Worm (Caenorhabditis elegans) whole organism, young adult: ENCODE measurements around the gene C50D2.2.

Experiments used
- B0019.2 ChIP-seq: fragments of 200-800 bp; sonication (Bioruptor generic); conservative IDR thresholded peaks from 2 replicates; pipeline ENCODE4 v1.3.6; 2022; ENCODE audit warnings: missing genetic modification reagents, missing genetic modification characterization, missing compliant biosample characterization
- B0336.3 ChIP-seq: fragments of 200-800 bp; sonication (Bioruptor generic); IDR thresholded peaks from 2 replicates; pipeline ENCODE4 v1.3.6; 2022; ENCODE audit warnings: missing genetic modification characterization, missing compliant biosample characterization
- F10E7.11 ChIP-seq: sonication (generic microtip); optimal IDR thresholded peaks from 2 replicates; lab custom pipeline; 2017; ENCODE audit warnings: mild to moderate bottlenecking, missing genetic modification characterization, moderate library complexity, missing compliant biosample characterization
- F22D6.2 ChIP-seq: sonication (generic microtip); optimal IDR thresholded peaks from 2 replicates; lab custom pipeline; 2016; ENCODE audit warnings: mild to moderate bottlenecking, missing genetic modification characterization, missing compliant biosample characterization
- K11D2.4 ChIP-seq: fragments of 200-800 bp; sonication (Bioruptor generic); IDR thresholded peaks from 2 replicates; pipeline ENCODE4 v1.3.6; 2022; ENCODE audit warnings: missing genetic modification reagents, missing genetic modification characterization, missing compliant biosample characterization
- T07F8.4 ChIP-seq: sonication (generic microtip); optimal IDR thresholded peaks from 2 replicates; lab custom pipeline; 2016; ENCODE audit warnings: mild to moderate bottlenecking, missing genetic modification characterization, moderate library complexity, missing compliant biosample characterization
- Y53F4B.3 ChIP-seq: fragments of 200-800 bp; sonication (Bioruptor generic); IDR thresholded peaks from 2 replicates; pipeline ENCODE4 v1.3.6; 2022; ENCODE audit warnings: missing genetic modification reagents, missing genetic modification characterization, missing compliant biosample characterization
- ccch-3 ChIP-seq: fragments of 200-800 bp; sonication (Bioruptor generic); optimal IDR thresholded peaks from 2 replicates; lab custom pipeline; 2018; ENCODE audit warnings: mild to moderate bottlenecking, missing genetic modification characterization, missing compliant biosample characterization
- ceh-100 ChIP-seq: fragments of 200-800 bp; sonication (Bioruptor generic); IDR thresholded peaks from 2 replicates; pipeline ENCODE4 v1.3.6; 2022; ENCODE audit warnings: missing genetic modification reagents, missing genetic modification characterization, missing compliant biosample characterization
- ceh-79 ChIP-seq: sonication (generic microtip); optimal IDR thresholded peaks from 2 replicates; lab custom pipeline; 2017; ENCODE audit warnings: mild to moderate bottlenecking, missing genetic modification characterization, missing compliant biosample characterization
- ceh-91 ChIP-seq: fragments of 200-800 bp; sonication (Bioruptor generic); IDR thresholded peaks from 2 replicates; pipeline ENCODE4 v1.3.6; 2022; ENCODE audit warnings: missing genetic modification reagents, missing genetic modification characterization, missing compliant biosample characterization
- dox-1 ChIP-seq: fragments of 200-800 bp; sonication (Bioruptor generic); IDR thresholded peaks from 2 replicates; pipeline ENCODE4 v1.3.6; 2022; ENCODE audit warnings: missing genetic modification reagents, missing genetic modification characterization, missing compliant biosample characterization
- egrh-3 ChIP-seq: fragments of 200-800 bp; sonication (Bioruptor generic); IDR thresholded peaks from 2 replicates; pipeline ENCODE4 v1.3.6; 2022; ENCODE audit warnings: missing genetic modification reagents, missing genetic modification characterization, missing compliant biosample characterization
- ekl-4 ChIP-seq: fragments of 200-800 bp; sonication (Bioruptor generic); IDR thresholded peaks from 2 replicates; pipeline ENCODE4 v1.3.6; 2022; ENCODE audit warnings: missing genetic modification reagents, missing genetic modification characterization, missing compliant biosample characterization
- gei-17 ChIP-seq: fragments of 200-800 bp; sonication (Bioruptor generic); optimal IDR thresholded peaks from 2 replicates; lab custom pipeline; 2018; ENCODE audit warnings: mild to moderate bottlenecking, missing genetic modification characterization, missing compliant biosample characterization
- lag-1 ChIP-seq: fragments of 200-800 bp; sonication (Bioruptor generic); IDR thresholded peaks from 2 replicates; pipeline ENCODE4 v1.3.6; 2022; ENCODE audit warnings: missing genetic modification reagents, missing genetic modification characterization, missing compliant biosample characterization
- let-607 ChIP-seq, 2 experiments: fragments of 200-800 bp in 1 of 2; sonication (Bioruptor generic) in 1 of 2; sonication (generic microtip) in 1 of 2; optimal IDR thresholded peaks; 2 replicates each; lab custom pipeline; 2016 to 2018; ENCODE audit warnings: mild to moderate bottlenecking in 2 of 2, missing compliant biosample characterization in 2 of 2, missing genetic modification characterization in 2 of 2, moderate library complexity in 2 of 2, missing genotype in 1 of 2
- lin-26 ChIP-seq: fragments of 200-800 bp; sonication (Bioruptor generic); IDR thresholded peaks from 2 replicates; pipeline ENCODE4 v1.3.6; 2022; ENCODE audit warnings: missing genetic modification reagents, missing genetic modification characterization, missing compliant biosample characterization
- lsy-27 ChIP-seq: sonication (generic microtip); optimal IDR thresholded peaks from 2 replicates; lab custom pipeline; 2017; ENCODE audit warnings: missing genetic modification characterization, mild to moderate bottlenecking, missing compliant biosample characterization, antibody characterized with exemption, missing genotype, borderline replicate concordance; ENCODE audit not compliant: insufficient read depth
- mcd-1 ChIP-seq: fragments of 200-800 bp; sonication (Bioruptor generic); IDR thresholded peaks from 2 replicates; pipeline ENCODE4 v1.3.6; 2022; ENCODE audit warnings: missing genetic modification reagents, missing genetic modification characterization, missing compliant biosample characterization
- mxl-1 ChIP-seq: sonication (generic microtip); optimal IDR thresholded peaks from 2 replicates; lab custom pipeline; 2016; ENCODE audit warnings: missing genetic modification characterization, missing compliant biosample characterization
- nhr-120 ChIP-seq: fragments of 200-800 bp; sonication (Bioruptor generic); IDR thresholded peaks from 2 replicates; pipeline ENCODE4 v1.3.6; 2022; ENCODE audit warnings: missing genetic modification characterization, missing compliant biosample characterization
- nhr-179 ChIP-seq: sonication (generic microtip); optimal IDR thresholded peaks from 2 replicates; lab custom pipeline; 2016; ENCODE audit warnings: mild to moderate bottlenecking, missing genetic modification characterization, missing compliant biosample characterization
- pha-4 ChIP-seq: fragments of 150-350 bp; sonication (generic microtip); optimal IDR thresholded peaks from 2 replicates; lab custom pipeline; 2014; ENCODE audit warnings: missing biosample characterization, missing genetic modification reagents, missing genetic modification characterization
- rec-8 ChIP-seq, 2 experiments: sonication (generic microtip); optimal IDR thresholded peaks; 2 replicates each; lab custom pipeline; 2016; ENCODE audit warnings: mild to moderate bottlenecking in 2 of 2, missing genetic modification characterization in 2 of 2, missing genetic modification reagents in 2 of 2, missing genotype in 2 of 2, missing biosample characterization in 1 of 2, missing compliant biosample characterization in 1 of 2, moderate library complexity in 1 of 2
- sea-2 ChIP-seq: fragments of 200-800 bp; sonication (Bioruptor generic); IDR thresholded peaks from 2 replicates; pipeline ENCODE4 v1.3.6; 2022; ENCODE audit warnings: missing genetic modification characterization, missing compliant biosample characterization
- somi-1 ChIP-seq: fragments of 200-800 bp; sonication (Bioruptor generic); optimal IDR thresholded peaks from 2 replicates; lab custom pipeline; 2018; ENCODE audit warnings: mild to moderate bottlenecking, missing genetic modification characterization, missing compliant biosample characterization
- sptf-2 ChIP-seq: fragments of 200-800 bp; sonication (Bioruptor generic); optimal IDR thresholded peaks from 2 replicates; lab custom pipeline; 2018; ENCODE audit warnings: mild to moderate bottlenecking, missing genetic modification characterization, missing compliant biosample characterization
- xnd-1 ChIP-seq: sonication (generic microtip); optimal IDR thresholded peaks from 2 replicates; lab custom pipeline; 2016; ENCODE audit warnings: missing genotype, missing genetic modification reagents, missing genetic modification characterization, missing compliant biosample characterization
- zfh-2 ChIP-seq: fragments of 200-800 bp; sonication (Bioruptor generic); conservative IDR thresholded peaks from 2 replicates; pipeline ENCODE4 v1.3.6; 2022; ENCODE audit warnings: missing genetic modification reagents, missing genetic modification characterization, missing compliant biosample characterization
- ztf-26 ChIP-seq: sonication (generic microtip); optimal IDR thresholded peaks from 2 replicates; lab custom pipeline; 2017; ENCODE audit warnings: missing genetic modification characterization, missing compliant biosample characterization
- ztf-28 ChIP-seq: fragments of 200-800 bp; sonication (Bioruptor generic); IDR thresholded peaks from 2 replicates; pipeline ENCODE4 v1.3.6; 2022; ENCODE audit warnings: missing genetic modification reagents, missing genetic modification characterization, missing compliant biosample characterization
- ztf-6 ChIP-seq: fragments of 200-800 bp; sonication (Bioruptor generic); IDR thresholded peaks from 2 replicates; pipeline ENCODE4 v1.3.6; 2022; ENCODE audit warnings: missing genetic modification reagents, missing genetic modification characterization, missing compliant biosample characterization

The C50D2.2 gene

DNA sequence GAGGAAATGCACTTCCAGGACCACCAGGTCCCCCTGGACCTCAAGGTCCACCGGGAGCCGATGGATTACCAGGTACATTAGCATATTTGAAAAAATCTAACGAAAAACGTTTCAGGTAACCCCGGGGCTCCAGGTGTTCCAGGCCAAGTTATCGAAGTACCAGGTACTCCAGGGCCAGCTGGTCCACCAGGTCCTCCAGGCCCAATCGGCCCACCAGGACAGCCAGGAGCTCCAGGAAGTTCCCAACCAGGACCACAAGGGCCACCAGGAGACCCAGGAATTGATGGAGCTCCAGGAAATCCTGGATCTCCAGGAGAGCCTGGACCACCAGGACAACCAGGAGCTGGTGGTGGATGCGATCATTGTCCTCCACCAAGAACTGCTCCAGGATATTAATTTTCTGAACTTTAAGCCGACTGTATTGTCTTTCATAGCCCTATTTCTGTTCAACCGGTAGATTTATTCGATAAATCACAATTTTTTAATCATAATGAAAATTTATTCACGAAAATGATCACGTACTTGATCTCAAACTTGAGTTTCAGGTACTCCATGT lies 3.6 kb upstream of the C50D2.2 start:
- no peak for TF ChIP-seq F22D6.2 (tag; lab: Kevin White, UChicago)
- 0 out of 2 replicates have a peak, but pooled peaks have one; percentile 5 for TF ChIP-seq dox-1
- no peak for TF ChIP-seq ztf-26
- TF ChIP-seq mcd-1 (GFP tag; lab: Robert Waterston, UW) = no peak
- no peak for TF ChIP-seq B0019.2
- TF ChIP-seq egrh-3 (GFP tag; lab: Robert Waterston, UW) = peak; percentile 62; the same call in 1 of the 2 replicates
- TF ChIP-seq pha-4 (tag; lab: Kevin White, UChicago) = no peak
- no peak for TF ChIP-seq lsy-27 (tag; lab: Kevin White, UChicago)
- TF ChIP-seq xnd-1 (tag; lab: Kevin White, UChicago) = no peak
- no peak for TF ChIP-seq T07F8.4 (tag; lab: Kevin White, UChicago)
- TF ChIP-seq lin-26 = no peak
- no peak for TF ChIP-seq sea-2 (GFP tag; lab: Robert Waterston, UW)
- no peak for TF ChIP-seq nhr-120 (GFP tag; lab: Robert Waterston, UW)
- TF ChIP-seq gei-17 (GFP tag; lab: Kevin White, UChicago) = no peak
- no peak for TF ChIP-seq Y53F4B.3 (GFP tag; lab: Robert Waterston, UW)
- peak; percentile 71 for TF ChIP-seq zfh-2 (GFP tag; lab: Robert Waterston, UW)
- no peak for TF ChIP-seq nhr-179 (tag; lab: Kevin White, UChicago)
- TF ChIP-seq ceh-91 = 0 out of 2 replicates have a peak, but pooled peaks have one; percentile 8
- TF ChIP-seq rec-8 (tag; optimal IDR thresholded peaks at IDR 0.05; lab: Kevin White, UChicago) = peak in 1 of 2 experiments; percentile 6
- TF ChIP-seq ceh-100 (GFP tag; lab: Robert Waterston, UW) = no peak
- no peak for TF ChIP-seq ztf-28 (GFP tag; lab: Robert Waterston, UW)

DNA sequence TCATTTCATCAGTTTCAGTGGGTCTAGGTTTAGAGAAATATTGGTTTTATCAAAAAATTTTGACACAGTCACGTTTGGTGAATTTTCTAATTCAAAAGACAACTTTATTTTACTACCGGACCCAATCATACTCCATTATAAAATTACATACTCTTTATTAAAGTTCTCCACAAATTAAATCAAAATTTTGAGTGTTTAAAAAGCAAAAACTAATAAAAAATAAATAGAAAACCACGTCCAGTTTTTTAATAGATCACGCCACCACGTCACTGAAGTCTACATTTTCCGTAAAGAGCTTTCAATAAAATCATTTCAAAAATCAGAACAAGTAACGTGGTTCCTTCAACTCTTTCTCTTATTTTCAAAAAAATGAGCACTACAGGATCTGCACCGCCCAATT lies 3.1 kb upstream of the C50D2.2 start, which contains the start of gene txt-1:
txt-1 (plus strand) TSS at position 301 of the 400 bp plus-strand sequence.
- TF ChIP-seq K11D2.4 (no peak), ceh-100 (GFP tag; lab: Robert Waterston, UW) (no peak), let-607 (tag; optimal IDR thresholded peaks at IDR 0.05; lab: Kevin White, UChicago) (no peak), ccch-3 (no peak), lag-1 (GFP tag; lab: Robert Waterston, UW) (no peak), somi-1 (GFP tag; lab: Kevin White, UChicago) (no peak), ceh-79 (tag; lab: Kevin White, UChicago) (no peak), nhr-120 (GFP tag; lab: Robert Waterston, UW) (no peak), ekl-4 (GFP tag; lab: Robert Waterston, UW) (no peak), ztf-6 (GFP tag; lab: Robert Waterston, UW) (no peak)

DNA sequence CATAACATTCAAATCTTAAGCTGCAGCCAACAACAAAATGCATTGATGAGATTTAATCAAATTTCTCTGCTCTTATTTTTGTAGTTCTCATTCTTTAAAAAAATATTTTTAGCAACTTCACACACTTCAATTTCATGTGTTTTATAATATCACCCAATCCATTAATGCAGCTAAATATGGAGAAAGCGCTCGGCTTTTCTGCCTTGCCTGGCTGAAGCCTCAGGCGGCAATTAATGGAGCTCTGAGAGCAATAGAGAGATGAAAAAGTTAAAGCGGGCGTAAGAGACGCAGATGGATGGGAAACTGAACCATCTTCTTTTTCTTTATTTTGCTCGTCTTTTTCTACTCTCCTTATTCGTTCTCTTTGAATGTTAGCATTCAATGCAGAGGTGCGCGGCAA lies 1.3 kb upstream of the C50D2.2 start:
- no peak for TF ChIP-seq F10E7.11
- TF ChIP-seq ccch-3 = no peak

DNA sequence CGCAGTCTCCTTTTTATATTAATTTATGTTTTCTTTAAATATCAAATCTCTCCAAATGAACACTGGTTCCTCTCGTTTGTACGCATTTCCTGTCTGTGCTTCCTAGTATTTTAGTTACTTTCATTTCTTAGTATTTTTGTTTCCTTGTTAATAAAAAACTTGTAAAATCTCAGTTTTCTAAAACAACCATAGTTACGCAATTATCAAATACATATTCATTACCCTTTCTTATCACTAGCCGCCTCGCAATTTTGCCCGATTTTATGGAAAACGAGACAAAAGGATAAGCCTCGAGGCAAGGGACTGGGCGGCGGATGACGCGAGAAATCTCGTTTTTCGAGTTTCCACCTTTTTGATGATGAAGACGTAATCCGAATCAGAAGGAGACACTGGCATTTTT lies 2.3 kb downstream of the C50D2.2 start, which contains the start of gene C50D2.1:
C50D2.1 (plus strand) TSS at position 301 of the 400 bp plus-strand sequence.
- TF ChIP-seq B0336.3 (GFP tag; lab: Robert Waterston, UW) (no peak), sptf-2 (GFP tag; lab: Kevin White, UChicago) (no peak), mxl-1 (tag; lab: Kevin White, UChicago) (no peak)
